Worm (Caenorhabditis elegans): ENCODE data around the gene C14A6.6.

- TF ChIP-seq elt-3 (tag; optimal IDR thresholded peaks at IDR 0.05) (no peak), ztf-11 (tag; optimal IDR thresholded peaks at IDR 0.05) (no peak), nhr-237 (tag; optimal IDR thresholded peaks at IDR 0.05) (no peak), sptf-1 (tag; optimal IDR thresholded peaks at IDR 0.05) (no peak), elt-1 (tag; optimal IDR thresholded peaks at IDR 0.05; ENCODE audit: borderline replicate concordance, insufficient read depth) (no peak), lsy-2 (tag; optimal IDR thresholded peaks at IDR 0.05) (no peak), cnd-1 (tag; optimal IDR thresholded peaks at IDR 0.05) (no peak), snpc-4 (tag; optimal IDR thresholded peaks at IDR 0.05) (no peak), nhr-28 (tag; optimal IDR thresholded peaks at IDR 0.05) (no peak), unc-62 (GFP tag; optimal IDR thresholded peaks at IDR 0.05) (no peak), ceh-39 (tag; optimal IDR thresholded peaks at IDR 0.05) (no peak), nhr-12 (tag; optimal IDR thresholded peaks at IDR 0.05) (no peak), ces-1 (GFP tag; optimal IDR thresholded peaks at IDR 0.05) (no peak)
Measured at ce11 chrV:18157707-18158106, 9.4 kb downstream of the C14A6.6 start, which contains the start of gene clec-48.

Measured in whole organism, mixed stage, embryonic.